Fruit fly (Drosophila melanogaster): ENCODE measurements around the gene Rim2.

Rim2 gene

DNA sequence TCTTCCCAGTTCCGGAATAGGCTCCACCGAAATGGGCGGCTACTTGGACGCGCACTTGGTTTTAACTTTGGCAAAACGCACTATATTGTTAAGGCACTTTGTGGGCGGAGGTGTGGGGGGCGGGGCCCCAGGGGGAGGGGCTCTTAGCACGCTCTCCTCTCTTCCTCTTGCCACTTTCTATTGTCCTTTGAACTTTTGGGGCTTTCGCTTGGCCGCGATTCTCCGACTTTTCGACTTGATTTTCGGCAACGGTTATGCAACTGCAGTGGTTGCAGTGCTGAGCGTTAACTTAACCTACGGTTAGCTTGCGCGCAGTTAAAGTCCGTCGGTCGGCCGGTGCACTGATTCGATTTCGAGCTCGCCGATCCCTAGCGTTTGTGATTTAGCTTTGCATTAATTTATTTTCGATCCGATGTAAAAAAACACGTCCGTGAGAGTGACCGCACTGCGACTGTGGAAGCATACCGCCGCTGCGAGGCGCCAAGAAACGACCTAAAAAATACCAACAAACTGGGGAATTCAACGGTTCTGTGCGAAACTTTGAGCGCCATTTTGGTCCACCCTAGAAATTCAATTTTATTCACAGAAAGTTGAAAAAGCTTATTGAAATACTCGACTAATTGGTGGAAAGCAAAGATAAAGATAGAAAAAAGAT lies at the start of gene Rim2:
Gene Rim2, minus strand, starts transcription at position 452 of the 655 bp plus-strand sequence.
- TF ChIP-seq gl (tag; optimal IDR thresholded peaks at IDR 0.05) (no peak), CG4496 (GFP tag; IDR thresholded peaks at IDR 0.05) (no peak), CG8159 (tag; optimal IDR thresholded peaks at IDR 0.05) (peak; percentile 100), CG14655 (GFP tag; optimal IDR thresholded peaks at IDR 0.05) (no peak), Pif1B (GFP tag; optimal IDR thresholded peaks at IDR 0.05) (no peak), rn (GFP tag; IDR thresholded peaks at IDR 0.05) (no peak), CG13204 (GFP tag; optimal IDR thresholded peaks at IDR 0.05) (no peak), CG8301 (tag; optimal IDR thresholded peaks at IDR 0.05) (no peak), Snoo (tag; optimal IDR thresholded peaks at IDR 0.05) (no peak), CG34367 (tag; optimal IDR thresholded peaks at IDR 0.05) (no peak), Ets98B (GFP tag; IDR thresholded peaks at IDR 0.05) (peak; percentile 23; the same call in 1 of the 2 replicates), CG10348 (GFP tag; IDR thresholded peaks at IDR 0.05) (no peak), CG32121 (GFP tag; IDR thresholded peaks at IDR 0.05) (peak; percentile 24; the same call in 1 of the 2 replicates), Pif1A (GFP tag; optimal IDR thresholded peaks at IDR 0.05) (no peak), CG17806 (tag; optimal IDR thresholded peaks at IDR 0.05) (no peak), fd96Ca (GFP tag; IDR thresholded peaks at IDR 0.05) (no peak), D1 (tag; optimal IDR thresholded peaks at IDR 0.05) (no peak), CG9948 (tag; optimal IDR thresholded peaks at IDR 0.05) (no peak), CG15710 (tag; optimal IDR thresholded peaks at IDR 0.05) (no peak), EcR (GFP tag; optimal IDR thresholded peaks at IDR 0.05) (no peak), CG12605 (GFP tag; IDR thresholded peaks at IDR 0.05) (peak; percentile 33; the same call in 1 of the 2 replicates)

DNA sequence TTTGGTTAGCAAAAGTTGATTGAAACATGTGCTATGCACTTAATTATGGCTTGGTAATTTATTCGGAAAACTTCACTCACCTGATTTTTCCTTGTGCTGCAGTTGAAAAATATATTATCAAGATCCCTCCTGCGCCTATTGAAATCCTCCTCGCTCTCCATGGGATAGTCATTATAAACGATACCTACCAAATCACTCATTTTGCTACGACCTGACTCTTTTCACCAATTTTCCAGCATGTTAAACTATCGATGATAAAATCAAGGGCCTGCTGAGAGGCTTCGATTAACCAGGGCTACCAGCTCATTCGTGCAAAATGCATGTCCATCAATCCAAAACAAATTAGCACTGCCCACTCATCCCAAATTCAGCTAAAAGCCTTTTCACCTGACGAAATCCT lies 34.7 kb upstream of the Rim2 start, which contains the start of gene CG17650:
Gene CG17650, minus strand, starts transcription at position 241 of the 400 bp plus-strand sequence.
- TF ChIP-seq Snoo (tag; optimal IDR thresholded peaks at IDR 0.05) (no peak), Pif1A (GFP tag; optimal IDR thresholded peaks at IDR 0.05) (no peak)

DNA sequence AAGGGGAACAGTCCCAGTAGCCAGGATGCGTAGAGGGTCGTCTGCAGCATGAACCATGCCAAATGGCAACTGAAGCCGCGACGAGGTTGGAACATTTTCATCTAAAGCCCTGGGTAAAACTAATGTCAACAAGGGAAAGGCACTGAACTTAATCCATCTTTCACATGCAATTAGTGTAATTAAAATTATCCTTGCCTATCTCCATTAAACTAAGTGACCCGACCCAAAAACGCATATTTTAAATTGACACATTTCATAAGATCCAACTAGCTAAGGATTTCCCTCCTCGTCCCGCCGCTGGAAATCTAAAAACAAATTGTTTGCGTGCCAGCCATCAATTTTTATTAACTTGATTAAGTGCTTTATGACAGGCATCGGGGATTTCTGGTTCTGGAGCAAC lies 32.2 kb upstream of the Rim2 start, which contains the start of gene Gr22f:
Gene Gr22f, minus strand, starts transcription at position 101 of the 400 bp plus-strand sequence.
- no peak for TF ChIP-seq Ets98B (GFP tag; IDR thresholded peaks at IDR 0.05)
- no peak for TF ChIP-seq CG4496 (GFP tag; IDR thresholded peaks at IDR 0.05)
- no peak for TF ChIP-seq CG12605 (GFP tag; IDR thresholded peaks at IDR 0.05)
- TF ChIP-seq Pif1A (GFP tag; optimal IDR thresholded peaks at IDR 0.05): no peak
- no peak for TF ChIP-seq rn (GFP tag; IDR thresholded peaks at IDR 0.05)
- no peak for TF ChIP-seq gl (tag; optimal IDR thresholded peaks at IDR 0.05)
- TF ChIP-seq CG34367 (tag; optimal IDR thresholded peaks at IDR 0.05): no peak
- no peak for TF ChIP-seq CG8301 (tag; optimal IDR thresholded peaks at IDR 0.05)
- no peak for TF ChIP-seq fd96Ca (GFP tag; IDR thresholded peaks at IDR 0.05)
- no peak for TF ChIP-seq CG9948 (tag; optimal IDR thresholded peaks at IDR 0.05)

DNA sequence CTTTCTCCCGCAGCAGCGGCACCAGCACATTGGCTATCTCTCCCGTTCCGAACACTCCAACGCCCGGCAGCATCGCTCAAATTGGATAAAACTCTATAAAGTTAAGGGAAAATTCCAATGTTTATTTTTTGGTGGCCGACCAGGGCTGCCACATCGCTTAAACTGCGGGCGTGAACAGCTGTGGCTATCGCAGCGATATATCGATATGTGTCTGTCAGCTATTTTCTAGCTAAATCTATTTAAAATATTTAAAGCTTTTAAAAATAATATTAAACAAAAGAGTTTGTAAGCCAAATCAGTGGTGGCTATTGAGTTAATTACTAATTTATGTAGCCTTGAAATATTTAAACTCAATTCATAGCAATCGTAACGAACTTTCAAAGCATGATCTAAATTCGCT lies 27.8 kb upstream of the Rim2 start, which contains the start of the genes CG17712 and CG17648:
Gene CG17712, minus strand, starts transcription at position 170 of the 400 bp plus-strand sequence.
Gene CG17648, plus strand, starts transcription at position 356 of the 400 bp plus-strand sequence.
- no peak for TF ChIP-seq CG12605 (GFP tag; IDR thresholded peaks at IDR 0.05)
- TF ChIP-seq Pif1A (GFP tag; optimal IDR thresholded peaks at IDR 0.05): no peak
- no peak for TF ChIP-seq CG17806 (tag; optimal IDR thresholded peaks at IDR 0.05)
- TF ChIP-seq CG8159 (tag; optimal IDR thresholded peaks at IDR 0.05): no peak
- TF ChIP-seq CG34367 (tag; optimal IDR thresholded peaks at IDR 0.05): no peak
- no peak for TF ChIP-seq CG32121 (GFP tag; IDR thresholded peaks at IDR 0.05)
- no peak for TF ChIP-seq gl (tag; optimal IDR thresholded peaks at IDR 0.05)
- TF ChIP-seq EcR (GFP tag; optimal IDR thresholded peaks at IDR 0.05): no peak
- no peak for TF ChIP-seq Snoo (tag; optimal IDR thresholded peaks at IDR 0.05)
- no peak for TF ChIP-seq Ets98B (GFP tag; IDR thresholded peaks at IDR 0.05)
- TF ChIP-seq Pif1B (GFP tag; optimal IDR thresholded peaks at IDR 0.05): no peak
- TF ChIP-seq D1 (tag; optimal IDR thresholded peaks at IDR 0.05): no peak
- no peak for TF ChIP-seq rn (GFP tag; IDR thresholded peaks at IDR 0.05)
- no peak for TF ChIP-seq CG9948 (tag; optimal IDR thresholded peaks at IDR 0.05)
- no peak for TF ChIP-seq CG10348 (GFP tag; IDR thresholded peaks at IDR 0.05)

DNA sequence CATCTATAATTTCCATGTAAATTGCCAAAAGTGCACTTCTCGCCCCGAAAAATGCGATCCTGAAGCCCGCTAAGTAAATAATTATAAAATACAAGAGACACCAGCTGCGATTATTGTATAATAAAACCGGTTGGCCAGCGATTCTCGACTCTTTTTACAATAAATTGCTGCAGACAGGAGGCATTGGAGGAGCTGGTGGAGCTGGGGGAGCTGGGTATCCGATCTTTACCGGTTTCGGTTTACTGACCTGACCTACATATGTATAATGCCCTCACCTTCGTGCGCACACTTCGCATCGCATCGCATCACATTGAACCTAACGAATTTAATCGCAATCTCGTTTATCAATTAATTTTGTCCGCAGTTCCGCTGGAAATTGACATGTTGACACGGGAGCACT lies 24.2 kb upstream of the Rim2 start:
- TF ChIP-seq EcR (GFP tag; optimal IDR thresholded peaks at IDR 0.05) (peak; percentile 95), Ets98B (GFP tag; IDR thresholded peaks at IDR 0.05) (no peak)

DNA sequence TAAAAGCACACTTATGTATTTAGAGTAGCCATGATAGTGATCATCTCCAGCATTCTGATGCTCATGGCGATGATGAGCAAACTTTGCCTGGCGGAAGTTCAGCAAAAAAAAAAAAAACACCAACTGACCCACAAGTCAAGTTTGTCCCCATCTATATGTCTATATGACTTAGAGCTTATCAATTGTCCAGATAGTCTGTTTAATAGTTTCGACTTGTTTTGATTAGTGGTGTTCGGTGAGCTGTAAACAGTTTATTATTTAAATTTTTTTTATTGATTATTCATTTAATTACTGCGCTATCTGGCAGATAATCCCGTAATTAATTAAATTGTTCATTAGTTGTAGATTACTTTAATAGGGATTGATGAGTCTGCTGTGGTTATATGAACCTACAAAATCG lies 19.6 kb upstream of the Rim2 start:
- TF ChIP-seq rn (GFP tag; IDR thresholded peaks at IDR 0.05) (no peak), CG9948 (tag; optimal IDR thresholded peaks at IDR 0.05) (no peak), CG13204 (GFP tag; optimal IDR thresholded peaks at IDR 0.05) (no peak), Pif1A (GFP tag; optimal IDR thresholded peaks at IDR 0.05) (no peak), CG12605 (GFP tag; IDR thresholded peaks at IDR 0.05) (no peak)

DNA sequence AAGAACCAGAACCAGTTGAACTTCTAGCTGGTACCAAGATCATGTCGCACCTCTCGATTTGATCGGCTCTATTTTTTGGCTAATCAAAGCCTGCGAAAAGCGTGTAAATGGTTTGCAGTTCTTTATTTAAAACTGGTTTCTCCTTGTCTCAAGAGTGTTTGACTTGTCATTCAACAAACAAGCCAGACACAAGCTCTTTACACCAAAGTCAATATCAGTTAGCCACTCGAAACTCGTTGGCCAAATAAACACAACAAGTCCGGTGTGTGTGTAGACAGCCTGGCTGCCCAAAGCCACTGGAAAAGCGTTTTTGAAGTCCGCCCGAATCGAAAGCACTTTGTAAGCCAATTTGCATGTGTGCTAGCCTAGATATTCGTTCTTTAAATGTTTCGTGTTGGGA lies 15.9 kb upstream of the Rim2 start:
- TF ChIP-seq D1 (tag; optimal IDR thresholded peaks at IDR 0.05) (no peak), CG4496 (GFP tag; IDR thresholded peaks at IDR 0.05) (no peak), EcR (GFP tag; optimal IDR thresholded peaks at IDR 0.05) (no peak), CG9948 (tag; optimal IDR thresholded peaks at IDR 0.05) (no peak), CG32121 (GFP tag; IDR thresholded peaks at IDR 0.05) (no peak), Pif1A (GFP tag; optimal IDR thresholded peaks at IDR 0.05) (no peak)

Data from whole organism, pupa.